Worm (Caenorhabditis elegans): ENCODE results near the gene D1086.17.

D1086.17 gene

DNA sequence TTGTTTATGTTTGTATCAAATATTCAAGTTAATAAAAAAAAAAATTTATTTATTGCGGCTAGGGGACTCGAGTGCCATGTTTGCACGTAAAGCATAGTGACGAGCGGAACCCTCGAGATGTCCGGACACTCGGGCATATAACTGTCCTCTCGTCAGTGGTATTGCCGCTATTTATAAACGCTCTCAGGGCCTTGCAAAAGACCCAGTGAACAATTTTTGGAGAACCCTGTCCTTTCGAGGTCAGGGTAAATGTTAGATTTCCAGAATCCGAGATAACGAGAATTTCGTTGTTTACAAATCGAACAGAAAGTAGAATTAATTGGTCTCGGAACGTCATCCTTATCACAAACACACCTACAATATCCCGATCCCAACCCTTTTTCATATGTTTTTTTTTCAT lies 24.7 kb downstream of the D1086.17 start, which contains the start of gene D1086.3:
TSS of gene D1086.3 (plus strand) at position 390 of the 400 bp plus-strand sequence.
- peak; percentile 72 for TF ChIP-seq ama-1 (optimal IDR thresholded peaks at IDR 0.05)
- TF ChIP-seq elt-4 (tag; optimal IDR thresholded peaks at IDR 0.05): no peak

DNA sequence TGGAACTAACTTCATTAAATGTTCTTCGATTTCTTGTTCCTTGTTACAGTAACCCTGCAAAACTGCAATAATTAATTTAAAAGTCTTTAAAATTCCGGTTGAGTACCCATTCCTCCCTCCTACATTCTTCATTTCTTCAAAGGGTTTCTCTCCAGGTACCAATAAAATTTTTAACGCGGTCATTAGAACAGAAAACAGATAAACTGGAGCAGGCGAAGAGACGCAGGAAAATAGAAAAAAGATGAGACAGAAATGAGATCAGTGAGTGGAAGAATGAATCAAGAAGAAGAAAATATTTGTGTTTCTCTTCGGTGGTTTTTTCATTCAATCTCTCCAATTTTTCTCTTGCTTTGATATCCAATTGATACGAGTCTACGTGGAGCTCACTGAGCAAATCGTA lies 26.1 kb downstream of the D1086.17 start, which contains the start of gene D1086.8:
TSS of gene D1086.8 (plus strand) at position 301 of the 400 bp plus-strand sequence.
- TF ChIP-seq gmeb-2 (tag; optimal IDR thresholded peaks at IDR 0.05) (no peak), pros-1 (tag; optimal IDR thresholded peaks at IDR 0.05) (no peak), eyg-1 (tag; optimal IDR thresholded peaks at IDR 0.05) (no peak), npax-4 (tag; optimal IDR thresholded peaks at IDR 0.05) (no peak), tbx-7 (tag; optimal IDR thresholded peaks at IDR 0.05) (no peak), lim-6 (tag; optimal IDR thresholded peaks at IDR 0.05) (no peak), pag-3 (tag; optimal IDR thresholded peaks at IDR 0.05; ENCODE audit: borderline replicate concordance) (no peak), K09A11.1 (tag; optimal IDR thresholded peaks at IDR 0.05; ENCODE audit: insufficient read depth) (no peak), fax-1 (tag; optimal IDR thresholded peaks at IDR 0.05) (no peak), pat-9 (tag; optimal IDR thresholded peaks at IDR 0.05) (no peak), fkh-6 (tag; optimal IDR thresholded peaks at IDR 0.05) (no peak), nhr-232 (tag; optimal IDR thresholded peaks at IDR 0.05) (no peak), mec-3 (tag; optimal IDR thresholded peaks at IDR 0.05; ENCODE audit: borderline replicate concordance) (no peak), lin-11 (tag; optimal IDR thresholded peaks at IDR 0.05) (no peak), ceh-48 (tag; optimal IDR thresholded peaks at IDR 0.05) (no peak), unc-3 (GFP tag; conservative IDR thresholded peaks at IDR 0.05) (no peak), unc-3 (tag; optimal IDR thresholded peaks at IDR 0.05) (no peak), hlh-15 (tag; optimal IDR thresholded peaks at IDR 0.05) (no peak), ceh-24 (tag; optimal IDR thresholded peaks at IDR 0.05) (no peak)

DNA sequence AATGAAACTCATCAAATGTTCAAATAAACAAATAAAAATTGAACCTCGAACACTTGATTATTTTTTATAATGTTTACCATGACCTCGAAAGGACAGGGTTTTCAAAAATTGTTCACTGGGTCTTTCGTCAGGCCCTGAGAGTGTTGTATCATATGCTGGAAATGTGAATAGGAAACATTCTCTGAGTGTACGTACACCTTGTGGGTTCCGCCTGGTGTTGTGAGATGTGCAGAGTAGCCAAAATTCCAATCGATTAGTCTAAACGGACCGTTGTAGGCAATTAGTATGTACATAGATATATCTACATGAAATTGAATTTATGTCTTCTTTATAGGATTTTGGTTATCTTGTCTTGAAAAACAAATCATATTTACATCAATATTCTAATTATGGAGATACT lies 26.9 kb downstream of the D1086.17 start:
- TF ChIP-seq syd-9 (tag; optimal IDR thresholded peaks at IDR 0.05) (no peak), pha-4 (tag; optimal IDR thresholded peaks at IDR 0.05) (no peak), ttx-3 (tag; optimal IDR thresholded peaks at IDR 0.05) (no peak), mec-3 (tag; optimal IDR thresholded peaks at IDR 0.05; ENCODE audit: borderline replicate concordance) (no peak), T23F11.4 (GFP tag; optimal IDR thresholded peaks at IDR 0.05) (no peak), ceh-2 (tag; optimal IDR thresholded peaks at IDR 0.05) (no peak), tbx-2 (tag; optimal IDR thresholded peaks at IDR 0.05) (no peak)

DNA sequence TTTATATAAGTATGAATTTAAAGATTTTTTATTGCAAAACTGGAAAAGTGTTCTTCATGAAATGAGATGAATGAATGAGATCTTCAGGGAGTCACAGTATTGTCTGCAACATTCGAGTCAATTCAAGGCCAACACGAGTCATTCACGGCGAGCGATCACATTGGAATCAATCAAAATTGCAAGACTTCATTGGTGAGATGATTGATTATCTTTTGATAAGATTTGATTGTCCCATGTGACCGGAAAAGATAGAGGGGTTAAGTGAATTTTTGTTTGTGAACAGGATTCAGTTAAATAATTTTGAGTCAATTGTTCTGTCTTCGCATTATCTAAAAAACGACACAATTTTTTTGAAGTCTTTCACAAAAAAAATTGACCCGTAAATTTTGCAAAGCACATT lies 27.3 kb downstream of the D1086.17 start:
- TF ChIP-seq unc-55 (GFP tag; optimal IDR thresholded peaks at IDR 0.05): peak; percentile 9
- TF ChIP-seq ahr-1 (tag; optimal IDR thresholded peaks at IDR 0.05): no peak

DNA sequence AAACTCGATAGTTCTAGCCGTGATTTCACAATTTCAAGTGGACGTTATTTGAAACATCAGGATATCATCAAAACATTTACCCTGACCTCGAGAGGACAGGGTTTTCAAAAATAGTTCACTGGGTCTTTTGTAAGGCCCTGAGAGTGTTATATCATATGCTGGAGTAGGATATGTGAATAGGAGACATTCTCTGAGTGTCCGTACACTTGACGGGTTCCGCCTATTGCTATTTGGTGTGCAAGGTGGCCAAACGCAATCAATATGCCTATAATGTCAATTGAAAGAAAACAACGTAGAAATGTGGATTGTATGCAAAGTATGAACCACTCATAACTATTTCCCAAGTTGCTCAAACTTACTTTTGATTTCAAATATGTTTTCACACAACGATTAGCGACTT lies 29.7 kb downstream of the D1086.17 start:
- TF ChIP-seq fkh-10 (GFP tag; optimal IDR thresholded peaks at IDR 0.05): no peak
- no peak for TF ChIP-seq ceh-34 (tag; optimal IDR thresholded peaks at IDR 0.05)
- no peak for TF ChIP-seq fkh-6 (tag; optimal IDR thresholded peaks at IDR 0.05)
- no peak for TF ChIP-seq hlh-8 (tag; optimal IDR thresholded peaks at IDR 0.05)
- no peak for TF ChIP-seq elt-4 (tag; optimal IDR thresholded peaks at IDR 0.05)
- no peak for TF ChIP-seq ceh-30 (tag; optimal IDR thresholded peaks at IDR 0.05)
- no peak for TF ChIP-seq ceh-24 (tag; optimal IDR thresholded peaks at IDR 0.05)
- TF ChIP-seq ahr-1 (tag; optimal IDR thresholded peaks at IDR 0.05): no peak
- no peak for TF ChIP-seq dve-1 (tag; optimal IDR thresholded peaks at IDR 0.05)
- TF ChIP-seq ref-2 (tag; optimal IDR thresholded peaks at IDR 0.05): no peak
- TF ChIP-seq pax-1 (tag; optimal IDR thresholded peaks at IDR 0.05): no peak
- TF ChIP-seq odd-2 (tag; optimal IDR thresholded peaks at IDR 0.05): no peak
- TF ChIP-seq gmeb-2 (tag; optimal IDR thresholded peaks at IDR 0.05): no peak
- TF ChIP-seq che-1 (tag; optimal IDR thresholded peaks at IDR 0.05): no peak
- TF ChIP-seq pha-4 (tag; optimal IDR thresholded peaks at IDR 0.05): no peak
- no peak for TF ChIP-seq hlh-13 (GFP tag; optimal IDR thresholded peaks at IDR 0.05)
- TF ChIP-seq unc-86 (tag; optimal IDR thresholded peaks at IDR 0.05): no peak
- TF ChIP-seq nhr-11 (tag; optimal IDR thresholded peaks at IDR 0.05): no peak
- TF ChIP-seq T23F11.4 (GFP tag; optimal IDR thresholded peaks at IDR 0.05): no peak
